Worm (Caenorhabditis elegans): ENCODE data around the gene F59E12.3.
A peak's percentile ranks its signal among the peaks of the same experiment; 100 is the strongest.

F59E12.3 gene

ce11 chrII:5661735-5662177 lies 23.6 kb downstream of the F59E12.3 start (continued):
- TF ChIP-seq repo-1 (tag; optimal IDR thresholded peaks at IDR 0.05) (peak; percentile 97), lir-1 (GFP tag; conservative IDR thresholded peaks at IDR 0.05) (peak; percentile 79), C17E4.6 (GFP tag; IDR thresholded peaks at IDR 0.05) (peak; percentile 95), lag-1 (GFP tag; IDR thresholded peaks at IDR 0.05) (0 out of 2 replicates have a peak, but pooled peaks have one; percentile 70), unc-62 (GFP tag; optimal IDR thresholded peaks at IDR 0.05) (peak; percentile 48), sdz-38 (tag; optimal IDR thresholded peaks at IDR 0.05) (no peak), tlf-1 (GFP tag; optimal IDR thresholded peaks at IDR 0.05) (peak; percentile 93), akir-1 (GFP tag; optimal IDR thresholded peaks at IDR 0.05) (peak; percentile 78), dox-1 (GFP tag; IDR thresholded peaks at IDR 0.05) (peak; percentile 87; the same call in 1 of the 2 replicates), nhr-120 (GFP tag; IDR thresholded peaks at IDR 0.05) (peak; percentile 98; the same call in 1 of the 2 replicates), D2030.7 (GFP tag; IDR thresholded peaks at IDR 0.05) (peak; percentile 64), rec-8 (tag; optimal IDR thresholded peaks at IDR 0.05) (peak; percentile 36 to 42), nfya-1 (tag; optimal IDR thresholded peaks at IDR 0.05; ENCODE audit: borderline replicate concordance, insufficient read depth) (no peak), tbp1 (GFP tag; optimal IDR thresholded peaks at IDR 0.05) (peak; percentile 71), ekl-4 (GFP tag; IDR thresholded peaks at IDR 0.05) (peak; percentile 98), B0336.3 (GFP tag; IDR thresholded peaks at IDR 0.05) (peak; percentile 98), egl-44 (GFP tag; IDR thresholded peaks at IDR 0.05) (peak; percentile 90; the same call in 1 of the 2 replicates), attf-6 (GFP tag; IDR thresholded peaks at IDR 0.05) (peak; percentile 92), lsy-27 (tag; optimal IDR thresholded peaks at IDR 0.05; ENCODE audit: borderline replicate concordance, insufficient read depth) (peak; percentile 90), let-607 (tag; optimal IDR thresholded peaks at IDR 0.05) (peak; percentile 82 to 88), K11D2.4 (GFP tag; IDR thresholded peaks at IDR 0.05) (peak; percentile 94), mxl-1 (tag; optimal IDR thresholded peaks at IDR 0.05) (peak; percentile 67), gei-17 (GFP tag; optimal IDR thresholded peaks at IDR 0.05) (peak; percentile 91), nfyb-1 (GFP tag; IDR thresholded peaks at IDR 0.05) (peak; percentile 100), nhr-80 (tag; optimal IDR thresholded peaks at IDR 0.05) (peak; percentile 2), Y67H2A.10 (GFP tag; conservative IDR thresholded peaks at IDR 0.05) (peak; percentile 85), snpc-3.4 (tag; optimal IDR thresholded peaks at IDR 0.05) (no peak), hmg-1.2 (GFP tag; IDR thresholded peaks at IDR 0.05) (peak; percentile 93), nhr-90 (tag; optimal IDR thresholded peaks at IDR 0.05) (peak; percentile 87), lin-40 (tag; optimal IDR thresholded peaks at IDR 0.05) (peak; percentile 88), F22D6.2 (tag; optimal IDR thresholded peaks at IDR 0.05) (peak; percentile 16), F10E7.11 (tag; optimal IDR thresholded peaks at IDR 0.05) (peak; percentile 100), B0035.1 (tag; optimal IDR thresholded peaks at IDR 0.05) (peak; percentile 91), ztf-22 (GFP tag; optimal IDR thresholded peaks at IDR 0.05) (peak; percentile 55), ztf-18 (tag; optimal IDR thresholded peaks at IDR 0.05) (peak; percentile 28), dpff-1 (tag; optimal IDR thresholded peaks at IDR 0.05) (peak; percentile 99), Y53F4B.3 (GFP tag; IDR thresholded peaks at IDR 0.05) (peak; percentile 31; the same call in 1 of the 2 replicates), let-526 (GFP tag; IDR thresholded peaks at IDR 0.05) (peak; percentile 97), cebp-1 (GFP tag; IDR thresholded peaks at IDR 0.05) (peak; percentile 88), cebp-1 (tag; optimal IDR thresholded peaks at IDR 0.05) (peak; percentile 90), lin-26 (GFP tag; IDR thresholded peaks at IDR 0.05) (peak; percentile 85), pha-4 (tag; optimal IDR thresholded peaks at IDR 0.05) (no peak), ztf-26 (tag; optimal IDR thresholded peaks at IDR 0.05) (peak; percentile 96), lin-35 (GFP tag; optimal IDR thresholded peaks at IDR 0.05) (peak in 2 of 3 experiments; percentile 57 to 69), Y79H2A.3 (GFP tag; conservative IDR thresholded peaks at IDR 0.05) (peak; percentile 96), mel-28 (tag; optimal IDR thresholded peaks at IDR 0.05; ENCODE audit: borderline replicate concordance) (peak; percentile 92), T26A5.8 (tag; optimal IDR thresholded peaks at IDR 0.05) (peak; percentile 98)

Measured in whole organism, young adult.